Worm (Caenorhabditis elegans) whole organism, early embryonic: Measurements from ENCODE around the gene C54E10.11.

Experiments used
- B0310.2 ChIP-seq: sonication (generic microtip); optimal IDR thresholded peaks from 2 replicates; lab custom pipeline; 2016; ENCODE audit warnings: mild to moderate bottlenecking, missing genetic modification characterization, missing compliant biosample characterization
- aly-1 ChIP-seq: sonication (generic microtip); optimal IDR thresholded peaks from 2 replicates; lab custom pipeline; 2016; ENCODE audit warnings: missing genetic modification characterization, missing compliant biosample characterization
- ama-1 ChIP-seq: fragments of 150-350 bp; optimal IDR thresholded peaks from 2 replicates; lab custom pipeline; 2014
- ceh-13 ChIP-seq: fragments of 200-800 bp; sonication (Bioruptor generic); optimal IDR thresholded peaks from 2 replicates; lab custom pipeline; 2018; ENCODE audit warnings: mild to moderate bottlenecking, missing genetic modification characterization, missing compliant biosample characterization
- ets-7 ChIP-seq: sonication (generic microtip); optimal IDR thresholded peaks from 2 replicates; lab custom pipeline; 2016; ENCODE audit warnings: missing genotype, missing genetic modification characterization, missing compliant biosample characterization
- pes-1 ChIP-seq: fragments of 200-800 bp; sonication (Bioruptor generic); IDR thresholded peaks from 2 replicates; pipeline ENCODE4 v1.3.6; 2022; ENCODE audit warnings: missing genetic modification reagents, missing genetic modification characterization, missing compliant biosample characterization

- TF ChIP-seq ama-1 (no peak), pes-1 (GFP tag; lab: Robert Waterston, UW) (no peak), B0310.2 (no peak), ceh-13 (GFP tag; lab: Kevin White, UChicago) (no peak), aly-1 (tag; lab: Kevin White, UChicago) (no peak), ets-7 (tag; lab: Kevin White, UChicago) (no peak)
Measured at ce11 chrV:18771804-18772386, 30.1 kb downstream of the C54E10.11 start.
